Fruit fly (Drosophila melanogaster) whole organism, adult: Measurements from ENCODE around the gene ddbt.

Experiments used
- CG1620 ChIP-seq: fragments of 200-800 bp; sonication (Bioruptor generic); optimal IDR thresholded peaks from 2 replicates; lab custom pipeline; 2016; ENCODE audit warnings: missing biosample characterization, missing genetic modification characterization
- CG33017 ChIP-seq: fragments of 200-800 bp; sonication (Bioruptor generic); optimal IDR thresholded peaks from 2 replicates; lab custom pipeline; 2018; ENCODE audit warnings: missing biosample characterization, mild to moderate bottlenecking, missing genetic modification characterization, moderate library complexity
- CG5204 ChIP-seq: fragments of 200-800 bp; sonication (Bioruptor generic); optimal IDR thresholded peaks from 2 replicates; lab custom pipeline; 2016; ENCODE audit warnings: missing biosample characterization, missing genetic modification characterization
- Crg-1 ChIP-seq: fragments of 200-800 bp; sonication (Bioruptor generic); optimal IDR thresholded peaks from 2 replicates; lab custom pipeline; 2016; ENCODE audit warnings: missing biosample characterization, missing genetic modification characterization
- bab1 ChIP-seq: fragments of 200-800 bp; sonication (Bioruptor generic); optimal IDR thresholded peaks from 3 replicates; lab custom pipeline; 2019; ENCODE audit warnings: missing biosample characterization, mild to moderate bottlenecking, missing genetic modification characterization, moderate library complexity
- cic ChIP-seq: fragments of 200-800 bp; sonication (Bioruptor generic); optimal IDR thresholded peaks from 2 replicates; lab custom pipeline; 2017; ENCODE audit warnings: missing biosample characterization, mild to moderate bottlenecking, missing genetic modification characterization, moderate library complexity
- cnc ChIP-seq, 2 experiments: fragments of >200 bp; optimal IDR thresholded peaks; 2 replicates each; lab custom pipeline; 2017
- pad ChIP-seq: fragments of 200-800 bp; sonication (Bioruptor generic); optimal IDR thresholded peaks from 3 replicates; lab custom pipeline; 2017; ENCODE audit warnings: missing biosample characterization, missing genetic modification characterization, mild to moderate bottlenecking, moderate library complexity, missing genetic modification reagents
- tj ChIP-seq: fragments of 200-800 bp; sonication (Bioruptor generic); optimal IDR thresholded peaks from 3 replicates; lab custom pipeline; 2017; ENCODE audit warnings: missing biosample characterization, mild to moderate bottlenecking, missing genetic modification characterization, moderate library complexity

- no peak for TF ChIP-seq CG1620
- no peak for TF ChIP-seq pad (GFP tag; lab: Kevin White, UChicago)
- no peak for TF ChIP-seq bab1
- TF ChIP-seq Crg-1 = no peak
- no peak for TF ChIP-seq CG33017 (tag; lab: Kevin White, UChicago)
- TF ChIP-seq cic (GFP tag; lab: Kevin White, UChicago) = no peak
- TF ChIP-seq CG5204 = no peak
- no peak for TF ChIP-seq cnc (optimal IDR thresholded peaks at IDR 0.05; lab: Kevin White, UChicago)
- no peak for TF ChIP-seq tj (GFP tag; lab: Kevin White, UChicago)
Observed at dm6 chr3L:284253-284652, 32.6 kb upstream of the ddbt start.
